Fruit fly (Drosophila melanogaster): ENCODE results near the gene CG10553.

dm6 chr3R:25320051-25320705 is 2.3 kb upstream of the CG10553 start, which contains the start of gene CG10560:
- no peak for TF ChIP-seq CG9215 (GFP tag; IDR thresholded peaks at IDR 0.05)
- TF ChIP-seq CG14050 (GFP tag; IDR thresholded peaks at IDR 0.05): no peak
- no peak for TF ChIP-seq CG16813 (GFP tag; IDR thresholded peaks at IDR 0.05; ENCODE audit: partially characterized antibody)
- TF ChIP-seq gt (GFP tag; IDR thresholded peaks at IDR 0.05): no peak
- TF ChIP-seq HmgD (GFP tag; optimal IDR thresholded peaks at IDR 0.05): no peak
- no peak for TF ChIP-seq CG17186 (GFP tag; optimal IDR thresholded peaks at IDR 0.05)
- TF ChIP-seq cg (GFP tag; optimal IDR thresholded peaks at IDR 0.05): no peak
- no peak for TF ChIP-seq Dad (GFP tag; optimal IDR thresholded peaks at IDR 0.05)

All from whole organism, embryonic.